Worm (Caenorhabditis elegans) whole organism, L2 larva: ENCODE results near the gene bath-23.

ENCODE experiments used
- ceh-82 ChIP-seq: fragments of 150-350 bp; optimal IDR thresholded peaks from 2 replicates; lab custom pipeline; 2014; ENCODE audit warnings: missing biosample characterization, missing genetic modification characterization
- lin-39 ChIP-seq: fragments of 150-350 bp; optimal IDR thresholded peaks from 2 replicates; lab custom pipeline; 2014; ENCODE audit warnings: missing biosample characterization, missing genetic modification reagents, missing genetic modification characterization
- lsy-2 ChIP-seq, 2 experiments: fragments of 150-350 bp in 1 of 2; sonication (generic microtip) in 1 of 2; optimal IDR thresholded peaks; 2 replicates each; lab custom pipeline; 2014 to 2017; ENCODE audit warnings: missing biosample characterization in 2 of 2, missing genetic modification characterization in 2 of 2
- nhr-237 ChIP-seq: fragments of 150-350 bp; optimal IDR thresholded peaks from 2 replicates; lab custom pipeline; 2014; ENCODE audit warnings: missing biosample characterization, missing genetic modification characterization
- unc-39 ChIP-seq: fragments of 150-350 bp; optimal IDR thresholded peaks from 2 replicates; lab custom pipeline; 2014; ENCODE audit warnings: missing biosample characterization, missing genetic modification characterization
- zag-1 ChIP-seq: fragments of 150-350 bp; optimal IDR thresholded peaks from 2 replicates; lab custom pipeline; 2014; ENCODE audit warnings: missing biosample characterization, missing genetic modification characterization
- ztf-11 ChIP-seq: sonication (generic microtip); optimal IDR thresholded peaks from 2 replicates; lab custom pipeline; 2017; ENCODE audit warnings: missing biosample characterization, missing genetic modification characterization

ce11 chrII:3378275-3378674 is 7.2 kb downstream of the bath-23 start, which contains the start of gene Y49F6C.2:
- TF ChIP-seq ceh-82 (tag; lab: Kevin White, UChicago) (no peak), zag-1 (tag; lab: Kevin White, UChicago) (no peak), unc-39 (tag; lab: Kevin White, UChicago) (no peak), ztf-11 (tag; lab: Kevin White, UChicago) (no peak), nhr-237 (tag; lab: Kevin White, UChicago) (no peak), lin-39 (tag; lab: Kevin White, UChicago) (no peak), lsy-2 (tag; optimal IDR thresholded peaks at IDR 0.05; lab: Kevin White, UChicago) (no peak)
